Worm (Caenorhabditis elegans) whole organism, late embryonic: ENCODE data around the gene srh-135.

ENCODE experiments used
- C38D4.7 ChIP-seq: fragments of 200-800 bp; sonication (Bioruptor generic); optimal IDR thresholded peaks from 2 replicates; lab custom pipeline; 2018; ENCODE audit warnings: mild to moderate bottlenecking, missing genetic modification characterization, moderate library complexity, missing compliant biosample characterization
- F13H6.1 ChIP-seq: sonication (generic microtip); optimal IDR thresholded peaks from 2 replicates; lab custom pipeline; 2016; ENCODE audit warnings: missing genetic modification characterization, missing compliant biosample characterization
- K02D7.2 ChIP-seq: sonication (generic microtip); optimal IDR thresholded peaks from 2 replicates; lab custom pipeline; 2017; ENCODE audit warnings: mild to moderate bottlenecking, missing genetic modification characterization, missing compliant biosample characterization
- Y22D7AL.16 ChIP-seq: sonication (generic microtip); optimal IDR thresholded peaks from 2 replicates; lab custom pipeline; 2016; ENCODE audit warnings: missing genetic modification characterization, missing compliant biosample characterization
- ahr-1 ChIP-seq: sonication (generic microtip); optimal IDR thresholded peaks from 2 replicates; lab custom pipeline; 2016; ENCODE audit warnings: missing genetic modification characterization, missing compliant biosample characterization
- ama-1 ChIP-seq: fragments of 150-350 bp; optimal IDR thresholded peaks from 2 replicates; lab custom pipeline; 2014
- ceh-18 ChIP-seq: sonication (generic microtip); optimal IDR thresholded peaks from 2 replicates; lab custom pipeline; 2016; ENCODE audit warnings: missing genetic modification characterization, missing compliant biosample characterization
- ceh-19 ChIP-seq: fragments of 200-800 bp; sonication (Bioruptor generic); optimal IDR thresholded peaks from 2 replicates; lab custom pipeline; 2018; ENCODE audit warnings: mild to moderate bottlenecking, missing genetic modification characterization, missing compliant biosample characterization
- ceh-22 ChIP-seq: sonication (generic microtip); optimal IDR thresholded peaks from 2 replicates; lab custom pipeline; 2017; ENCODE audit warnings: missing biosample characterization, missing genetic modification characterization
- ceh-6 ChIP-seq: fragments of 200-800 bp; sonication (Bioruptor generic); optimal IDR thresholded peaks from 2 replicates; lab custom pipeline; 2018; ENCODE audit warnings: mild to moderate bottlenecking, missing genetic modification characterization, missing compliant biosample characterization
- che-1 ChIP-seq: sonication (generic microtip); optimal IDR thresholded peaks from 2 replicates; lab custom pipeline; 2016; ENCODE audit warnings: mild to moderate bottlenecking, missing genetic modification characterization, missing compliant biosample characterization
- dmd-4 ChIP-seq: sonication (generic microtip); optimal IDR thresholded peaks from 2 replicates; lab custom pipeline; 2016; ENCODE audit warnings: borderline replicate concordance, missing genetic modification characterization, missing compliant biosample characterization
- dve-1 ChIP-seq: sonication (generic microtip); optimal IDR thresholded peaks from 2 replicates; lab custom pipeline; 2017; ENCODE audit warnings: antibody characterized with exemption, mild to moderate bottlenecking, missing genetic modification characterization, missing compliant biosample characterization
- elt-2 ChIP-seq: sonication (generic microtip); optimal IDR thresholded peaks from 2 replicates; lab custom pipeline; 2016; ENCODE audit warnings: missing genetic modification reagents, missing genetic modification characterization, missing compliant biosample characterization
- elt-4 ChIP-seq: sonication (generic microtip); optimal IDR thresholded peaks from 2 replicates; lab custom pipeline; 2016; ENCODE audit warnings: missing genetic modification characterization, missing compliant biosample characterization
- eyg-1 ChIP-seq: sonication (generic microtip); optimal IDR thresholded peaks from 2 replicates; lab custom pipeline; 2016; ENCODE audit warnings: missing genotype, missing genetic modification characterization, missing compliant biosample characterization
- fax-1 ChIP-seq: sonication (generic microtip); optimal IDR thresholded peaks from 2 replicates; lab custom pipeline; 2016; ENCODE audit warnings: missing genotype, missing genetic modification characterization, missing compliant biosample characterization
- fkh-6 ChIP-seq: sonication (generic microtip); optimal IDR thresholded peaks from 2 replicates; lab custom pipeline; 2016; ENCODE audit warnings: missing genetic modification characterization, missing compliant biosample characterization
- gmeb-2 ChIP-seq: sonication (generic microtip); optimal IDR thresholded peaks from 2 replicates; lab custom pipeline; 2016; ENCODE audit warnings: missing genetic modification characterization, inconsistent platforms, missing compliant biosample characterization
- hlh-13 ChIP-seq: fragments of 200-800 bp; sonication (Bioruptor generic); optimal IDR thresholded peaks from 2 replicates; lab custom pipeline; 2018; ENCODE audit warnings: mild to moderate bottlenecking, missing genetic modification characterization, missing compliant biosample characterization
- lim-6 ChIP-seq: sonication (generic microtip); optimal IDR thresholded peaks from 2 replicates; lab custom pipeline; 2016; ENCODE audit warnings: missing genetic modification characterization, missing compliant biosample characterization
- lin-11 ChIP-seq: fragments of 200-800 bp; sonication (Bioruptor generic); optimal IDR thresholded peaks from 2 replicates; lab custom pipeline; 2018; ENCODE audit warnings: mild to moderate bottlenecking, missing genetic modification characterization, missing compliant biosample characterization
- madf-2 ChIP-seq: sonication (generic microtip); optimal IDR thresholded peaks from 2 replicates; lab custom pipeline; 2017; ENCODE audit warnings: missing genetic modification characterization, missing compliant biosample characterization
- nfya-1 ChIP-seq: sonication (generic microtip); optimal IDR thresholded peaks from 2 replicates; lab custom pipeline; 2017; ENCODE audit warnings: missing genetic modification characterization, mild to moderate bottlenecking, missing compliant biosample characterization, antibody characterized with exemption, moderate library complexity
- nhr-11 ChIP-seq: fragments of 150-350 bp; optimal IDR thresholded peaks from 2 replicates; lab custom pipeline; 2014; ENCODE audit warnings: missing biosample characterization, missing genetic modification characterization
- nhr-232 ChIP-seq: sonication (generic microtip); optimal IDR thresholded peaks from 2 replicates; lab custom pipeline; 2016; ENCODE audit warnings: missing genetic modification characterization, missing compliant biosample characterization
- npax-4 ChIP-seq: sonication (generic microtip); optimal IDR thresholded peaks from 2 replicates; lab custom pipeline; 2016; ENCODE audit warnings: missing genetic modification characterization, missing compliant biosample characterization
- odd-2 ChIP-seq: sonication (generic microtip); optimal IDR thresholded peaks from 2 replicates; lab custom pipeline; 2017; ENCODE audit warnings: antibody characterized with exemption, mild to moderate bottlenecking, missing genetic modification characterization, missing compliant biosample characterization
- pag-3 ChIP-seq: sonication (generic microtip); optimal IDR thresholded peaks from 2 replicates; lab custom pipeline; 2016; ENCODE audit warnings: missing compliant biosample characterization, missing genetic modification characterization, borderline replicate concordance
- pat-9 ChIP-seq: fragments of 200-800 bp; sonication (Bioruptor generic); optimal IDR thresholded peaks from 2 replicates; lab custom pipeline; 2018; ENCODE audit warnings: mild to moderate bottlenecking, missing genetic modification characterization, moderate library complexity, missing compliant biosample characterization
- pax-1 ChIP-seq: fragments of 150-350 bp; optimal IDR thresholded peaks from 2 replicates; lab custom pipeline; 2014; ENCODE audit warnings: missing biosample characterization, missing genetic modification characterization
- pha-4 ChIP-seq: fragments of 150-350 bp; optimal IDR thresholded peaks from 2 replicates; lab custom pipeline; 2018; ENCODE audit warnings: missing biosample characterization, missing genetic modification reagents, missing genetic modification characterization
- pros-1 ChIP-seq: fragments of 150-350 bp; optimal IDR thresholded peaks from 2 replicates; lab custom pipeline; 2014; ENCODE audit warnings: missing biosample characterization, missing genetic modification reagents, missing genetic modification characterization
- rnt-1 ChIP-seq: sonication (generic microtip); optimal IDR thresholded peaks from 2 replicates; lab custom pipeline; 2016; ENCODE audit warnings: missing genetic modification characterization, missing compliant biosample characterization
- sdc-2 ChIP-seq: sonication (generic microtip); optimal IDR thresholded peaks from 2 replicates; lab custom pipeline; 2016; ENCODE audit warnings: missing genotype, missing genetic modification characterization, missing compliant biosample characterization
- sox-2 ChIP-seq: fragments of 200-800 bp; sonication (Bioruptor generic); IDR thresholded peaks from 2 replicates; pipeline ENCODE4 v1.3.6; 2022; ENCODE audit warnings: missing genetic modification reagents, missing genetic modification characterization, missing compliant biosample characterization
- tbx-2 ChIP-seq: sonication (generic microtip); optimal IDR thresholded peaks from 2 replicates; lab custom pipeline; 2016; ENCODE audit warnings: missing genetic modification characterization, missing compliant biosample characterization
- tbx-7 ChIP-seq: sonication (generic microtip); optimal IDR thresholded peaks from 2 replicates; lab custom pipeline; 2016; ENCODE audit warnings: missing genotype, missing genetic modification characterization, missing compliant biosample characterization
- ttx-3 ChIP-seq: sonication (generic microtip); optimal IDR thresholded peaks from 2 replicates; lab custom pipeline; 2016; ENCODE audit warnings: missing genetic modification reagents, missing genetic modification characterization, missing compliant biosample characterization
- unc-42 ChIP-seq: sonication (generic microtip); optimal IDR thresholded peaks from 2 replicates; lab custom pipeline; 2016; ENCODE audit warnings: missing genotype, missing genetic modification characterization, missing compliant biosample characterization

srh-135 gene

DNA sequence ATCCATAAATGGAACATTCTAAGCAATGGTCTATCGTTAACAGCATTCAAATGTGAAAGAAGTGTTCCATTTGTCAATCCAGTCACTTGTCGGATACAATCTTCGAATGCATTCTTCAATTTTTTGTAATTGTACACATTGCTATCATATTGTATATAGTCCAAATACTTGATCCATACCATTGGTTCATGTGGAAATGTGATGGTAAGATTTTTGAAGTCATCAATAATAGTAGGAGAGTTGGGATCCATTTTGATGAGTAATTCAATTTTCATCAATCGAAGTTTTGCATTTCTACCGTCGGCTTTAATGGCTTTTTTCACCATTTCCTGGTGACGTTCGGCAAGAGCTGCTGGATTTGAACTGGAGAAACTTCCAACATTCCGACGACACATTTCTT lies 18.7 kb upstream of the srh-135 start:
- TF ChIP-seq nhr-232 (tag; lab: Kevin White, UChicago) (no peak), gmeb-2 (tag; lab: Kevin White, UChicago) (no peak), rnt-1 (tag; lab: Kevin White, UChicago) (no peak), sdc-2 (tag; lab: Kevin White, UChicago) (no peak), C38D4.7 (GFP tag; lab: Kevin White, UChicago) (no peak), pros-1 (no peak)

DNA sequence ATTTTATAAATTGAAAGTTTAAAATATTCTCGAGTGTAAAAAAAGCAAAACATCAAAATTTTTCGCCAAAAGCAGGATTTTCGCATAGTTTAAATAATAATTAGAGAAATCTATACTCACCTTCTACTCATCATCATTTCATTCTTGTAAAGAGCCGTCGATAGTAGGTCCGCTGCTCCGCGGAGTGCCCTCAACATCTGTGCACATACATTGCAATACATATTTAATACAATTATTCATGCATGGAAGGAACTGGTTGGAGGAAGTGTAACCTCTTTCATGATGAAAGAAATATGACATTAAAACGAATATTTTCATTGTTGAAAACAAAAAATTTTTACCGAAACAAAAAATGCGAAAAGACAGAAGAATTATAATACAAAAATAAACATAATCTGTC lies 15.4 kb upstream of the srh-135 start, which contains the start of gene mrps-14:
TSS of gene mrps-14 (minus strand) at position 197 of the 400 bp plus-strand sequence.
- TF ChIP-seq sox-2 (GFP tag; lab: Robert Waterston, UW) (no peak), ceh-19 (no peak), ahr-1 (tag; lab: Kevin White, UChicago) (no peak), tbx-7 (tag; lab: Kevin White, UChicago) (no peak), gmeb-2 (tag; lab: Kevin White, UChicago) (no peak), nhr-232 (tag; lab: Kevin White, UChicago) (no peak), ceh-6 (no peak)
- TF ChIP-seq, all 69 proteins: peak for 0

DNA sequence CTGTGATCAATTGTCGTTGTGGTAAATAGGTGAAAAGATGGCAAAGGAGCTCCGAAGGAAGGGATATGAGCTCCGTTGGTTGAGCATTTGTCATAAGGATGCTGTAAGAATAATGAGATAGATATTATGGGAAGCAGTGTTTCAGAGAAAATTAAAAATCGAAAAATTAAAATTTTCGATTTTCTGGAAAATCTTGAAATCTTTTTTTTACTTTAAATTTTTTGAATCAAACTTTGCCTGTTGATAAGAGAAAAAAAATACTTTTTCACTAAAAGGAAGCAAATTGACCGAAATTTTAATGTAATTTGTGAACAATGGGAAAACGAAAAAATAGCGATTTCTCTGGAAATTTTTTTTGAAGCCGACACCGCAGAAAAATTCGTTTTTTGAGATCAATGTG lies 12.7 kb upstream of the srh-135 start, which contains the start of gene mec-15:
TSS of gene mec-15 (minus strand) at position 101 of the 400 bp plus-strand sequence.
- TF ChIP-seq npax-4 (tag; lab: Kevin White, UChicago), result no peak
- TF ChIP-seq tbx-2 (tag; lab: Kevin White, UChicago), result no peak
- TF ChIP-seq nhr-11 (tag; lab: Kevin White, UChicago), result no peak
- TF ChIP-seq ceh-19, result no peak
- no peak for TF ChIP-seq madf-2 (tag; lab: Kevin White, UChicago)
- no peak for TF ChIP-seq hlh-13
- TF ChIP-seq ceh-18 (tag; lab: Kevin White, UChicago), result no peak
- TF ChIP-seq lin-11 (tag; lab: Kevin White, UChicago), result no peak
- no peak for TF ChIP-seq elt-4
- TF ChIP-seq, all 69 proteins: peak for 0

- TF ChIP-seq che-1, result no peak
Measured at ce11 chrII:10234398-10234797, 7.5 kb upstream of the srh-135 start, which contains the start of gene ubxn-5. Gene ubxn-5, minus strand, starts transcription at chrII:10234498.

- TF ChIP-seq pax-1 (peak; percentile 42), hlh-13 (no peak), elt-2 (tag; lab: Kevin White, UChicago) (peak; percentile 60)
Measured at ce11 chrII:10231874-10232273, 4.9 kb upstream of the srh-135 start.

DNA sequence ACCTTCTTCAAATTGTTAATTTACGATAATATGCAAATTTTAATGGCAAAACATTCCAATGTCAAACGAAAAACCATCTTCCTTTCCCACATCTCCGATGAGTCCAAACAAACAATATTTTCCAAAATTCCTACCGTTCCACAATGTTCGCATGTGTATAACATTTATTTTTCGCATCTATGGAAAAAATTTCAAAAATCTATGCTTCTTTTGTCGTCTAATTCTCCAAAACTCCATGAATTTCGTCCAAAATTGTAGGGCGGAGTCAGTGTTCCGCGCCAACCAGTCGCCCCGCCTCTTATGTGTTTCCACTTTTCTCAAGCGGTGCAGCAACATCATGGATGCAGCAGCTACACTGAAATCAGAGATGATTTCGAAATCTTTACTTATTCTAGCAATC lies 4.0 kb upstream of the srh-135 start, which contains the start of gene T01E8.8:
TSS of gene T01E8.8 (plus strand) at position 301 of the 400 bp plus-strand sequence.
- TF ChIP-seq hlh-13 (no peak), ama-1 (lab: Kevin White, UChicago) (no peak), eyg-1 (tag; lab: Kevin White, UChicago) (no peak), dve-1 (no peak), pat-9 (no peak), pag-3 (tag; lab: Kevin White, UChicago) (no peak), nfya-1 (tag; lab: Kevin White, UChicago) (no peak), ttx-3 (tag; lab: Kevin White, UChicago) (no peak)

- TF ChIP-seq K02D7.2, result no peak
- no peak for TF ChIP-seq unc-42 (tag; lab: Kevin White, UChicago)
- TF ChIP-seq fax-1 (tag; lab: Kevin White, UChicago), result no peak
- no peak for TF ChIP-seq dmd-4 (tag; lab: Kevin White, UChicago)
- TF ChIP-seq F13H6.1 (tag; lab: Kevin White, UChicago), result no peak
- TF ChIP-seq fkh-6 (tag; lab: Kevin White, UChicago), result no peak
- no peak for TF ChIP-seq Y22D7AL.16 (tag; lab: Kevin White, UChicago)
- TF ChIP-seq nfya-1 (tag; lab: Kevin White, UChicago), result no peak
- TF ChIP-seq ceh-22 (tag; lab: Kevin White, UChicago), result no peak
- no peak for TF ChIP-seq sox-2 (GFP tag; lab: Robert Waterston, UW)
- no peak for TF ChIP-seq lim-6 (tag; lab: Kevin White, UChicago)
- no peak for TF ChIP-seq ceh-19
- no peak for TF ChIP-seq pha-4 (tag; lab: Kevin White, UChicago)
- TF ChIP-seq odd-2 (tag; lab: Kevin White, UChicago), result no peak
- no peak for TF ChIP-seq ceh-6
- no peak for TF ChIP-seq tbx-2 (tag; lab: Kevin White, UChicago)
- TF ChIP-seq eyg-1 (tag; lab: Kevin White, UChicago), result no peak
Measured at ce11 chrII:10222577-10222976, 4.4 kb downstream of the srh-135 start, which contains the start of gene plc-3. Gene plc-3, plus strand, starts transcription at chrII:10222877.
